Worm (Caenorhabditis elegans) whole organism, L2 larva: ENCODE measurements around the gene sdc-2.

Source experiments
- C34F6.9 ChIP-seq: fragments of 150-350 bp; optimal IDR thresholded peaks from 2 replicates; lab custom pipeline; 2014; ENCODE audit warnings: missing biosample characterization, missing genetic modification characterization
- F13H6.1 ChIP-seq: sonication (generic microtip); optimal IDR thresholded peaks from 2 replicates; lab custom pipeline; 2016; ENCODE audit warnings: missing genetic modification characterization, missing compliant biosample characterization
- R02D3.7 ChIP-seq: fragments of 150-350 bp; optimal IDR thresholded peaks from 2 replicates; lab custom pipeline; 2014; ENCODE audit warnings: missing biosample characterization, missing genetic modification characterization
- Y55F3AM.14 ChIP-seq: fragments of 200-800 bp; sonication (Bioruptor generic); optimal IDR thresholded peaks from 2 replicates; lab custom pipeline; 2018; ENCODE audit warnings: mild to moderate bottlenecking, missing genetic modification characterization, missing compliant biosample characterization
- ZK546.5 ChIP-seq: sonication (generic microtip); optimal IDR thresholded peaks from 2 replicates; lab custom pipeline; 2017; ENCODE audit warnings: missing biosample characterization, missing genetic modification characterization
- alr-1 ChIP-seq: fragments of 150-350 bp; optimal IDR thresholded peaks from 2 replicates; lab custom pipeline; 2014; ENCODE audit warnings: missing biosample characterization, missing genetic modification characterization
- ama-1 ChIP-seq: fragments of 150-350 bp; optimal IDR thresholded peaks from 2 replicates; lab custom pipeline; 2018; ENCODE audit warnings: inconsistent platforms
- blmp-1 ChIP-seq: sonication (generic microtip); optimal IDR thresholded peaks from 2 replicates; lab custom pipeline; 2017; ENCODE audit warnings: missing genetic modification characterization, mild to moderate bottlenecking, missing compliant biosample characterization, antibody characterized with exemption, moderate library complexity; ENCODE audit not compliant: insufficient read depth
- ceh-16 ChIP-seq: fragments of 150-350 bp; optimal IDR thresholded peaks from 2 replicates; lab custom pipeline; 2014; ENCODE audit warnings: missing biosample characterization, missing genetic modification characterization
- ceh-82 ChIP-seq: fragments of 150-350 bp; optimal IDR thresholded peaks from 2 replicates; lab custom pipeline; 2014; ENCODE audit warnings: missing biosample characterization, missing genetic modification characterization
- crh-2 ChIP-seq: sonication (generic microtip); optimal IDR thresholded peaks from 2 replicates; lab custom pipeline; 2017; ENCODE audit warnings: missing biosample characterization, missing genetic modification characterization
- egl-27 ChIP-seq: sonication (generic microtip); optimal IDR thresholded peaks from 3 replicates; lab custom pipeline; 2017; ENCODE audit warnings: missing biosample characterization, missing genetic modification reagents, missing genetic modification characterization
- elt-3 ChIP-seq: sonication (generic microtip); optimal IDR thresholded peaks from 2 replicates; lab custom pipeline; 2017; ENCODE audit warnings: missing biosample characterization, missing genetic modification characterization
- fos-1 ChIP-seq: fragments of 150-350 bp; optimal IDR thresholded peaks from 2 replicates; lab custom pipeline; 2014; ENCODE audit warnings: missing biosample characterization, missing genetic modification characterization
- gmeb-1 ChIP-seq: fragments of 150-350 bp; optimal IDR thresholded peaks from 2 replicates; lab custom pipeline; 2014; ENCODE audit warnings: missing biosample characterization, missing genetic modification characterization
- lin-11 ChIP-seq: fragments of 150-350 bp; sonication (generic microtip); optimal IDR thresholded peaks from 2 replicates; lab custom pipeline; 2014; ENCODE audit warnings: missing biosample characterization, missing genetic modification characterization, inconsistent platforms, mixed read lengths
- lin-13 ChIP-seq: fragments of 150-350 bp; optimal IDR thresholded peaks from 2 replicates; lab custom pipeline; 2014; ENCODE audit warnings: missing biosample characterization, missing genetic modification reagents, missing genetic modification characterization
- lin-39 ChIP-seq: fragments of 150-350 bp; optimal IDR thresholded peaks from 2 replicates; lab custom pipeline; 2014; ENCODE audit warnings: missing biosample characterization, missing genetic modification reagents, missing genetic modification characterization
- lsy-2 ChIP-seq, 2 experiments: fragments of 150-350 bp in 1 of 2; sonication (generic microtip) in 1 of 2; optimal IDR thresholded peaks; 2 replicates each; lab custom pipeline; 2014 to 2017; ENCODE audit warnings: missing biosample characterization in 2 of 2, missing genetic modification characterization in 2 of 2
- mbf-1 ChIP-seq: sonication (generic microtip); optimal IDR thresholded peaks from 2 replicates; lab custom pipeline; 2017; ENCODE audit warnings: missing biosample characterization, missing genetic modification characterization
- nhr-11 ChIP-seq: fragments of 150-350 bp; optimal IDR thresholded peaks from 2 replicates; lab custom pipeline; 2014; ENCODE audit warnings: missing biosample characterization, missing genetic modification characterization
- nhr-12 ChIP-seq: fragments of 150-350 bp; optimal IDR thresholded peaks from 2 replicates; lab custom pipeline; 2014; ENCODE audit warnings: missing biosample characterization, missing genetic modification characterization
- nhr-129 ChIP-seq: fragments of 150-350 bp; optimal IDR thresholded peaks from 2 replicates; lab custom pipeline; 2014; ENCODE audit warnings: missing biosample characterization, missing genetic modification characterization
- nhr-21 ChIP-seq: fragments of 150-350 bp; optimal IDR thresholded peaks from 2 replicates; lab custom pipeline; 2014; ENCODE audit warnings: missing biosample characterization, missing genetic modification characterization
- nhr-23 ChIP-seq: fragments of 150-350 bp; optimal IDR thresholded peaks from 2 replicates; lab custom pipeline; 2014; ENCODE audit warnings: missing biosample characterization, missing genetic modification reagents, missing genetic modification characterization
- nhr-237 ChIP-seq: fragments of 150-350 bp; optimal IDR thresholded peaks from 2 replicates; lab custom pipeline; 2014; ENCODE audit warnings: missing biosample characterization, missing genetic modification characterization
- nhr-25 ChIP-seq: fragments of 150-350 bp; sonication (generic microtip); optimal IDR thresholded peaks from 3 replicates; lab custom pipeline; 2014; ENCODE audit warnings: missing biosample characterization, missing genetic modification characterization
- nhr-6 ChIP-seq: fragments of 150-350 bp; optimal IDR thresholded peaks from 2 replicates; lab custom pipeline; 2014; ENCODE audit warnings: missing biosample characterization, missing genetic modification characterization
- nhr-77 ChIP-seq: fragments of 150-350 bp; optimal IDR thresholded peaks from 2 replicates; lab custom pipeline; 2014; ENCODE audit warnings: missing biosample characterization, missing genetic modification characterization
- sem-4 ChIP-seq: fragments of 150-350 bp; optimal IDR thresholded peaks from 2 replicates; lab custom pipeline; 2014; ENCODE audit warnings: missing biosample characterization, missing genetic modification reagents, missing genetic modification characterization
- skn-1 ChIP-seq: sonication (generic microtip); optimal IDR thresholded peaks from 2 replicates; lab custom pipeline; 2017; ENCODE audit warnings: missing biosample characterization, missing genetic modification characterization
- sma-3 ChIP-seq: sonication (generic microtip); optimal IDR thresholded peaks from 2 replicates; lab custom pipeline; 2016; ENCODE audit warnings: missing genetic modification reagents, missing genetic modification characterization, missing compliant biosample characterization
- sma-9 ChIP-seq, 2 experiments: fragments of 150-350 bp in 1 of 2; sonication (generic microtip) in 1 of 2; optimal IDR thresholded peaks; 2 replicates each; lab custom pipeline; 2014 to 2016; ENCODE audit warnings: missing genetic modification characterization in 2 of 2, mild to moderate bottlenecking in 1 of 2, missing biosample characterization in 1 of 2, missing compliant biosample characterization in 1 of 2, missing genetic modification reagents in 1 of 2, moderate library complexity in 1 of 2
- snpc-4 ChIP-seq: fragments of 150-350 bp; optimal IDR thresholded peaks from 2 replicates; lab custom pipeline; 2014; ENCODE audit warnings: missing biosample characterization, missing genetic modification characterization
- unc-39 ChIP-seq: fragments of 150-350 bp; optimal IDR thresholded peaks from 2 replicates; lab custom pipeline; 2014; ENCODE audit warnings: missing biosample characterization, missing genetic modification characterization
- unc-55 ChIP-seq: fragments of 150-350 bp; sonication (generic microtip); optimal IDR thresholded peaks from 3 replicates; lab custom pipeline; 2014; ENCODE audit warnings: missing biosample characterization, missing genetic modification reagents, missing genetic modification characterization
- unc-62 ChIP-seq: fragments of 150-350 bp; optimal IDR thresholded peaks from 2 replicates; lab custom pipeline; 2014; ENCODE audit warnings: missing biosample characterization, missing genetic modification reagents, missing genetic modification characterization
- zag-1 ChIP-seq: fragments of 150-350 bp; optimal IDR thresholded peaks from 2 replicates; lab custom pipeline; 2014; ENCODE audit warnings: missing biosample characterization, missing genetic modification characterization
- ztf-1 ChIP-seq: fragments of 200-800 bp; sonication (Bioruptor generic); conservative IDR thresholded peaks from 2 replicates; pipeline ENCODE4 v1.3.6; 2022; ENCODE audit warnings: missing genetic modification characterization, missing compliant biosample characterization
- ztf-11 ChIP-seq: sonication (generic microtip); optimal IDR thresholded peaks from 2 replicates; lab custom pipeline; 2017; ENCODE audit warnings: missing biosample characterization, missing genetic modification characterization
- ztf-4 ChIP-seq: fragments of 150-350 bp; optimal IDR thresholded peaks from 2 replicates; lab custom pipeline; 2014; ENCODE audit warnings: missing biosample characterization, missing genetic modification characterization

Gene sdc-2

ce11 chrX:11552879-11553278 is 30.4 kb downstream of the sdc-2 start:
- no peak for TF ChIP-seq unc-39 (tag; lab: Kevin White, UChicago)
- no peak for TF ChIP-seq R02D3.7 (tag; lab: Kevin White, UChicago)
- TF ChIP-seq sma-9 (GFP tag; optimal IDR thresholded peaks at IDR 0.05; lab: Kevin White, UChicago): no peak
- no peak for TF ChIP-seq sma-9 (tag; optimal IDR thresholded peaks at IDR 0.05; lab: Kevin White, UChicago)
- no peak for TF ChIP-seq lin-39 (tag; lab: Kevin White, UChicago)
- TF ChIP-seq unc-55: peak; percentile 53
- peak; percentile 58 for TF ChIP-seq C34F6.9 (tag; lab: Kevin White, UChicago)
- peak; percentile 8 for TF ChIP-seq nhr-129 (tag; lab: Kevin White, UChicago)

DNA sequence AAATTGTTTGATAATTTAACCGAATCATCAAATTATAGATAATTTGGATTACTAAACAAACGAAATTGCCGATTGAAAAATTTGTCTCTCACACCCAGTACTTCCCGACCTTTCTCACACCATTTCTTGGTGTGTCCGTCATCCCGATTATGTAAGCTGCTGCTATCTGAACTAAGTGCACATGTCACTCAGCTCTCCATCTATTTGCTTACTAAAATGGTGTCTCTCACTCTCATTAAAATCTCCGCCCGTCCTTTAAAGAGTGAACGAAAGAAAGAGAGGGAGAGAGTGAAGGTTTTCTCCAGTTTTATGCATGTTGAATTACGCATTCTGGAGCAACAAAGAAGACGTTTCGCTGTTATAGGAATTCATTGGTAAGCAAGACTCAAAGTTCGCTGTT is 32.0 kb downstream of the sdc-2 start:
- no peak for TF ChIP-seq ZK546.5
- TF ChIP-seq sma-9 (GFP tag; optimal IDR thresholded peaks at IDR 0.05; lab: Kevin White, UChicago): peak; percentile 4
- no peak for TF ChIP-seq sma-9 (tag; optimal IDR thresholded peaks at IDR 0.05; lab: Kevin White, UChicago)
- no peak for TF ChIP-seq F13H6.1 (tag; lab: Kevin White, UChicago)
- peak; percentile 89 for TF ChIP-seq unc-55
- no peak for TF ChIP-seq snpc-4 (tag; lab: Kevin White, UChicago)
- TF ChIP-seq lin-11 (tag; lab: Kevin White, UChicago): no peak

DNA sequence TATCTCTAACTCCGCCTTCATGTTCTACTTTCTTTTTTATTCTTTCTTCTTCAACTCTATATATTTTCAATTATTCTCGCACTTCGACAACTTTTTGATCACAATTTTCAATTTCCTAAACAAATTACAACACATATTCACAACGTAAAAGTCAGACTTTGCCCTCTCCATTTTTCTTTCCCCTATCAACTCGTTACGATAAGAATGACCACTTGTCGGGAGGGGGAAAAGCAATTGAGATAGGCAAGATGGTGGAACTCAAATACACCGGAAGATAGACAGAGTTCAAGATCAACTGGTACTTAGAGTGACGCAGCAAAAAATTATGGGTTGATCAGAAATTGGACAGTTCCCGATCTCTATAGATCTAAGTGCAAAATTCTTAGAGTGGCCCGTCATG is 32.5 kb downstream of the sdc-2 start:
- TF ChIP-seq Y55F3AM.14 (GFP tag; lab: Kevin White, UChicago): no peak
- no peak for TF ChIP-seq alr-1
- no peak for TF ChIP-seq lin-13 (GFP tag; lab: Kevin White, UChicago)
- no peak for TF ChIP-seq blmp-1 (tag; lab: Kevin White, UChicago)
- TF ChIP-seq nhr-6 (tag; lab: Kevin White, UChicago): no peak
- TF ChIP-seq sma-9 (GFP tag; optimal IDR thresholded peaks at IDR 0.05; lab: Kevin White, UChicago): peak; percentile 13
- TF ChIP-seq sma-9 (tag; optimal IDR thresholded peaks at IDR 0.05; lab: Kevin White, UChicago): no peak
- TF ChIP-seq ceh-16: no peak
- no peak for TF ChIP-seq gmeb-1 (tag; lab: Kevin White, UChicago)
- TF ChIP-seq unc-55: no peak
- no peak for TF ChIP-seq nhr-11 (tag; lab: Kevin White, UChicago)
- no peak for TF ChIP-seq snpc-4 (tag; lab: Kevin White, UChicago)
- no peak for TF ChIP-seq mbf-1 (tag; lab: Kevin White, UChicago)
- no peak for TF ChIP-seq nhr-237
- TF ChIP-seq ceh-82 (tag; lab: Kevin White, UChicago): no peak
- peak; percentile 23 for TF ChIP-seq fos-1 (tag; lab: Kevin White, UChicago)
- TF ChIP-seq ztf-4 (tag; lab: Kevin White, UChicago): no peak
- TF ChIP-seq sma-3 (GFP tag; lab: Kevin White, UChicago): no peak

DNA sequence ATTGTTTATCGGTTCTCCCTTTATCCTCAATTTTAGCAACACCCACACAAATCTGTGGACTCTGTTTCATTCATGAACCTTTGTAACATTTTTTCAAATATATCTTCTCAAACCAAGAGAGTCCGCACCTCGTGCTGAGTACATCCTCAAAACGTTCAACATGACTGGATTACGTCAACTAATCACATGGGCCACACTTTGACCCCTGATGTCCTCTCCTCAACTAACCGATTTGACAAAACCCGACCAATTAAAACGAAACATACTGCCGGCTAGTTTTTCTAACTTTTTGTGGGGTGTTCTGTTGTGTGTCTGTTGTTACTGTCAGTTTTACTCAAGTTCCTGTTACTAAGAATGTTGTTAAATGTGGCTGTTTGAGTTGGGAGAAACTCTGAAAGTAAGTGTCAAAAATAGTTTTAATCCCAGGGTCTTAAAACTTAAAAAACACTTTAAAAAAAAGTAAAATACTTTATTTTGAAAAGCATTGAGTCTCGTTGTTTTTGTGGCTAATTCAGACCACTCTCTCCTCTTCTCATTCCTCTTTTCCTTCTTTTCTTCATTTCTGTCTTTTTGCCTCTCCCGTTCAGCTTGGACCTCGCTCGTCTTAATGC is 33.1 kb downstream of the sdc-2 start:
- TF ChIP-seq unc-55: peak; percentile 13
- no peak for TF ChIP-seq unc-62 (GFP tag; lab: Kevin White, UChicago)
- TF ChIP-seq sem-4 (tag; lab: Kevin White, UChicago): no peak
- TF ChIP-seq lin-11 (tag; lab: Kevin White, UChicago): no peak
- no peak for TF ChIP-seq gmeb-1 (tag; lab: Kevin White, UChicago)
- TF ChIP-seq nhr-77 (tag; lab: Kevin White, UChicago): no peak
- no peak for TF ChIP-seq zag-1 (tag; lab: Kevin White, UChicago)
- no peak for TF ChIP-seq skn-1 (tag; lab: Kevin White, UChicago)
- no peak for TF ChIP-seq nhr-23 (tag; lab: Kevin White, UChicago)
- no peak for TF ChIP-seq mbf-1 (tag; lab: Kevin White, UChicago)
- no peak for TF ChIP-seq lsy-2 (tag; optimal IDR thresholded peaks at IDR 0.05; lab: Kevin White, UChicago)
- no peak for TF ChIP-seq snpc-4 (tag; lab: Kevin White, UChicago)
- no peak for TF ChIP-seq C34F6.9 (tag; lab: Kevin White, UChicago)
- TF ChIP-seq unc-39 (tag; lab: Kevin White, UChicago): no peak
- TF ChIP-seq nhr-25 (tag; lab: Kevin White, UChicago): no peak
- no peak for TF ChIP-seq ztf-4 (tag; lab: Kevin White, UChicago)
- TF ChIP-seq nhr-12: no peak
- TF ChIP-seq nhr-11 (tag; lab: Kevin White, UChicago): no peak
- TF ChIP-seq ama-1: no peak
- no peak for TF ChIP-seq nhr-21 (tag; lab: Kevin White, UChicago)
- TF ChIP-seq elt-3 (tag; lab: Kevin White, UChicago): no peak
- peak; percentile 30 for TF ChIP-seq F13H6.1 (tag; lab: Kevin White, UChicago)
- TF ChIP-seq crh-2 (tag; lab: Kevin White, UChicago): no peak
- TF ChIP-seq ztf-11 (tag; lab: Kevin White, UChicago): no peak
- no peak for TF ChIP-seq ztf-1 (GFP tag; lab: Robert Waterston, UW)
- TF ChIP-seq sma-9 (GFP tag; optimal IDR thresholded peaks at IDR 0.05; lab: Kevin White, UChicago): peak; percentile 36
- no peak for TF ChIP-seq sma-9 (tag; optimal IDR thresholded peaks at IDR 0.05; lab: Kevin White, UChicago)
- TF ChIP-seq sma-3 (GFP tag; lab: Kevin White, UChicago): no peak
- peak; percentile 49 for TF ChIP-seq nhr-129 (tag; lab: Kevin White, UChicago)
- no peak for TF ChIP-seq egl-27 (tag; lab: Kevin White, UChicago)
